In the genomic region with DNA sequence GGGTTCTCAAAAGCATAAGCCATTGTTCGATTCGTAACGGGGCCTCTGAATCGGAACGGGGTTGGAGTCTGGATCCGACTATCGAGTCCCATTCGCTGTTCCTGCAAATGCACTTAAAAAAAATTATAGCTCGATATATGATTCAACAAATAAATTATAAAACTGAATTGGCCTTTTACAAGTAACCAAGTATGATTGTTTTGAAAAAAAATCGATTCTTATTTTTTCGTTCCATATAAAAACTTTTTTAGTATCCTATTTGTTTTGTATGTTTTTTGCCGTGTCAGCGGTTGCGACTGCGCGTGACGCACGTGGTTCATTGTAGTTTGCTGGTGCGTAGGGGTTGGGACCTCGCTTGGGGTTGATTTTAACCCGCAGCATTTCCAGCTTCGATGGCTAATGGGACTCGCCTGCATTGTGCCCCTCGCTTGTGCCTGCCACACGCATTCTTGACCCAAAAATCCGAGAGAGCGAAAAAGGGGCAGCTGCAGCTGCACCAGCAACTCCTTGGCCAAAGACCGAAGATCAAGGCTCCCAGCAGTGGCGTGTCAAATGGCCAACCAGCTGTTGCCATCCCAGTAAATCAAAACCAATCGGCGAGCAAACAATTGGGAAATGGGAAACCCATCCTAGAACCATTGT, we compare ENCODE assay signal across 1 fruit fly cellular context.
A peak's percentile ranks its signal among the peaks of the same experiment; 100 is the strongest.
TF ChIP-seq lines count a peak whose summit lies in the region.

No protein-coding gene starts in this region.

TF ChIP-seq in whole organism, embryonic, 481 proteins besides CTCF, POLR2A, EP300 and RAD21 (continued from another document and continues in another):
- TF ChIP-seq gt (GFP tag; IDR thresholded peaks at IDR 0.05; lab: Robert Waterston, UW), result 0 out of 2 replicates have a peak, but pooled peaks have one; percentile 38
- no peak for TF ChIP-seq Opbp (GFP tag; IDR thresholded peaks at IDR 0.05; lab: Robert Waterston, UW; ENCODE audit: partially characterized antibody)
- no peak for TF ChIP-seq Hr39 (optimal IDR thresholded peaks at IDR 0.05; lab: Kevin White, UChicago)
- TF ChIP-seq CG4282 (GFP tag; optimal IDR thresholded peaks at IDR 0.05; lab: Kevin White, UChicago), result no peak
- peak; percentile 91 for TF ChIP-seq zfh1 (GFP tag; IDR thresholded peaks at IDR 0.05; lab: Robert Waterston, UW)
- no peak for TF ChIP-seq gce (GFP tag; IDR thresholded peaks at IDR 0.05; lab: Robert Waterston, UW)
- peak; percentile 73 for TF ChIP-seq CG10209 (GFP tag; optimal IDR thresholded peaks at IDR 0.05; lab: Kevin White, UChicago)
- TF ChIP-seq vfl (GFP tag; optimal IDR thresholded peaks at IDR 0.05; lab: Kevin White, UChicago), result no peak
- TF ChIP-seq Dek (tag; optimal IDR thresholded peaks at IDR 0.05; lab: Kevin White, UChicago), result no peak
- peak; percentile 49 for TF ChIP-seq CG18599 (GFP tag; optimal IDR thresholded peaks at IDR 0.05; lab: Kevin White, UChicago)
- 0 out of 2 replicates have a peak, but pooled peaks have one; percentile 21 for TF ChIP-seq ssp (GFP tag; IDR thresholded peaks at IDR 0.05; lab: Robert Waterston, UW)
- TF ChIP-seq ap (GFP tag; IDR thresholded peaks at IDR 0.05; lab: Robert Waterston, UW), result no peak
- no peak for TF ChIP-seq insv (GFP tag; optimal IDR thresholded peaks at IDR 0.05; lab: Kevin White, UChicago)
- TF ChIP-seq CG12155 (GFP tag; optimal IDR thresholded peaks at IDR 0.05; lab: Kevin White, UChicago), result peak; percentile 50
- no peak for TF ChIP-seq ro (GFP tag; IDR thresholded peaks at IDR 0.05; lab: Robert Waterston, UW)
- TF ChIP-seq BEAF-32 (GFP tag; optimal IDR thresholded peaks at IDR 0.05; lab: Kevin White, UChicago), result no peak
- peak; percentile 32 for TF ChIP-seq CG2116 (GFP tag; optimal IDR thresholded peaks at IDR 0.05; lab: Kevin White, UChicago)
- peak; percentile 59 for TF ChIP-seq ewg (GFP tag; optimal IDR thresholded peaks at IDR 0.05; lab: Kevin White, UChicago)
- TF ChIP-seq da (GFP tag; optimal IDR thresholded peaks at IDR 0.05; lab: Kevin White, UChicago), result peak; percentile 4
- peak; percentile 55 for TF ChIP-seq lilli (GFP tag; optimal IDR thresholded peaks at IDR 0.05; lab: Kevin White, UChicago)
- TF ChIP-seq CG11093 (GFP tag; IDR thresholded peaks at IDR 0.05; lab: Robert Waterston, UW), result no peak
- no peak for TF ChIP-seq CG7928 (GFP tag; optimal IDR thresholded peaks at IDR 0.05; lab: Kevin White, UChicago)
- TF ChIP-seq Mrtf (GFP tag; IDR thresholded peaks at IDR 0.05; lab: Robert Waterston, UW), result no peak
- TF ChIP-seq Fer2 (tag; optimal IDR thresholded peaks at IDR 0.05; lab: Kevin White, UChicago), result no peak
- TF ChIP-seq D19A (tag; optimal IDR thresholded peaks at IDR 0.05; lab: Kevin White, UChicago), result peak; percentile 77
- TF ChIP-seq zen (tag; optimal IDR thresholded peaks at IDR 0.05; lab: Kevin White, UChicago), result peak; percentile 79
- no peak for TF ChIP-seq YL-1 (GFP tag; optimal IDR thresholded peaks at IDR 0.05; lab: Kevin White, UChicago)
- TF ChIP-seq btn (GFP tag; optimal IDR thresholded peaks at IDR 0.05; lab: Kevin White, UChicago), result peak; percentile 20
- no peak for TF ChIP-seq exex (tag; optimal IDR thresholded peaks at IDR 0.05; lab: Kevin White, UChicago)
- TF ChIP-seq CG14441 (GFP tag; IDR thresholded peaks at IDR 0.05; lab: Robert Waterston, UW), result no peak
- no peak for TF ChIP-seq pita (GFP tag; optimal IDR thresholded peaks at IDR 0.05; lab: Kevin White, UChicago)
- 0 out of 2 replicates have a peak, but pooled peaks have one; percentile 29 for TF ChIP-seq stc (GFP tag; IDR thresholded peaks at IDR 0.05; lab: Robert Waterston, UW)
- TF ChIP-seq CG12769 (tag; optimal IDR thresholded peaks at IDR 0.05; lab: Kevin White, UChicago), result no peak
- TF ChIP-seq Nf-YC (tag; optimal IDR thresholded peaks at IDR 0.05; lab: Kevin White, UChicago), result no peak
- peak; percentile 15 for TF ChIP-seq her (GFP tag; optimal IDR thresholded peaks at IDR 0.05; lab: Kevin White, UChicago)
- TF ChIP-seq Nf-YB (GFP tag; optimal IDR thresholded peaks at IDR 0.05; lab: Kevin White, UChicago), result peak; percentile 63
- no peak for TF ChIP-seq ttk (GFP tag; IDR thresholded peaks at IDR 0.05; lab: Robert Waterston, UW)
- TF ChIP-seq CG33213 (GFP tag; optimal IDR thresholded peaks at IDR 0.05; lab: Kevin White, UChicago), result peak; percentile 51
- no peak for TF ChIP-seq sd (tag; optimal IDR thresholded peaks at IDR 0.05; lab: Kevin White, UChicago)
- TF ChIP-seq CG6272 (GFP tag; IDR thresholded peaks at IDR 0.05; lab: Robert Waterston, UW), result no peak
- TF ChIP-seq lmd (GFP tag; IDR thresholded peaks at IDR 0.05; lab: Robert Waterston, UW), result peak; percentile 52; the same call in 1 of the 2 replicates
- TF ChIP-seq Tbp (GFP tag; optimal IDR thresholded peaks at IDR 0.05; lab: Kevin White, UChicago), result no peak
- no peak for TF ChIP-seq Bgb (GFP tag; IDR thresholded peaks at IDR 0.05; lab: Robert Waterston, UW; ENCODE audit: partially characterized antibody)
- TF ChIP-seq HLHmδ (GFP tag; optimal IDR thresholded peaks at IDR 0.05; lab: Kevin White, UChicago), result peak; percentile 14
- TF ChIP-seq CG1233 (GFP tag; optimal IDR thresholded peaks at IDR 0.05; lab: Kevin White, UChicago), result peak; percentile 82
- TF ChIP-seq CG5953 (GFP tag; IDR thresholded peaks at IDR 0.05; lab: Robert Waterston, UW), result no peak
- TF ChIP-seq tup (GFP tag; optimal IDR thresholded peaks at IDR 0.05; lab: Kevin White, UChicago), result peak; percentile 62
- TF ChIP-seq bbx (GFP tag; IDR thresholded peaks at IDR 0.05; lab: Robert Waterston, UW; ENCODE audit: partially characterized antibody), result no peak
- TF ChIP-seq CG10959 (GFP tag; IDR thresholded peaks at IDR 0.05; lab: Robert Waterston, UW), result peak; percentile 90
- TF ChIP-seq Atf3 (GFP tag; optimal IDR thresholded peaks at IDR 0.05; lab: Kevin White, UChicago), result peak; percentile 23
- peak; percentile 85 for TF ChIP-seq Med (GFP tag; lab: Kevin White, UChicago)
- peak; percentile 91 for TF ChIP-seq pros (GFP tag; optimal IDR thresholded peaks at IDR 0.05; lab: Kevin White, UChicago)
- no peak for TF ChIP-seq CG13894 (tag; optimal IDR thresholded peaks at IDR 0.05; lab: Kevin White, UChicago)
- TF ChIP-seq CG2712 (tag; optimal IDR thresholded peaks at IDR 0.05; lab: Kevin White, UChicago), result peak; percentile 93
- TF ChIP-seq eyg (GFP tag; optimal IDR thresholded peaks at IDR 0.05; lab: Kevin White, UChicago), result no peak
- peak; percentile 11 for TF ChIP-seq mam (GFP tag; optimal IDR thresholded peaks at IDR 0.05; lab: Kevin White, UChicago)
- peak; percentile 85 for TF ChIP-seq CG16815 (GFP tag; optimal IDR thresholded peaks at IDR 0.05; lab: Kevin White, UChicago)
- TF ChIP-seq chif (GFP tag; optimal IDR thresholded peaks at IDR 0.05; lab: Kevin White, UChicago), result peak; percentile 52 to 90
- no peak for TF ChIP-seq CG17568 (GFP tag; optimal IDR thresholded peaks at IDR 0.05; lab: Kevin White, UChicago)
- TF ChIP-seq jing (GFP tag; optimal IDR thresholded peaks at IDR 0.05; lab: Kevin White, UChicago), result peak; percentile 5
- TF ChIP-seq CG10274 (GFP tag; optimal IDR thresholded peaks at IDR 0.05; lab: Kevin White, UChicago), result no peak
- TF ChIP-seq BtbVII (GFP tag; optimal IDR thresholded peaks at IDR 0.05; lab: Kevin White, UChicago), result no peak
- TF ChIP-seq CG31365 (tag; optimal IDR thresholded peaks at IDR 0.05; lab: Kevin White, UChicago), result no peak
- TF ChIP-seq CG10979 (tag; optimal IDR thresholded peaks at IDR 0.05; lab: Kevin White, UChicago), result peak; percentile 91
- peak; percentile 21 for TF ChIP-seq Bdp1 (GFP tag; optimal IDR thresholded peaks at IDR 0.05; lab: Kevin White, UChicago)
- no peak for TF ChIP-seq CG9817 (tag; optimal IDR thresholded peaks at IDR 0.05; lab: Kevin White, UChicago)
- peak; percentile 37 for TF ChIP-seq CHES-1-like (GFP tag; optimal IDR thresholded peaks at IDR 0.05; lab: Kevin White, UChicago)
- peak; percentile 11 for TF ChIP-seq CG18619 (GFP tag; optimal IDR thresholded peaks at IDR 0.05; lab: Kevin White, UChicago)
- TF ChIP-seq CG6854 (GFP tag; optimal IDR thresholded peaks at IDR 0.05; lab: Kevin White, UChicago), result no peak
- peak; percentile 62; the same call in 1 of the 3 replicates for TF ChIP-seq ci (GFP tag; IDR thresholded peaks at IDR 0.05; lab: Robert Waterston, UW)
- peak; percentile 86 for TF ChIP-seq gcm (GFP tag; optimal IDR thresholded peaks at IDR 0.05; lab: Kevin White, UChicago)
- TF ChIP-seq psq (GFP tag; optimal IDR thresholded peaks at IDR 0.05; lab: Kevin White, UChicago), result no peak
- 0 out of 2 replicates have a peak, but pooled peaks have one; percentile 9 for TF ChIP-seq CG10366 (GFP tag; IDR thresholded peaks at IDR 0.05; lab: Robert Waterston, UW)
- no peak for TF ChIP-seq Fer1 (GFP tag; optimal IDR thresholded peaks at IDR 0.05; lab: Kevin White, UChicago)
- peak; percentile 66 for TF ChIP-seq Hsf (GFP tag; optimal IDR thresholded peaks at IDR 0.05; lab: Kevin White, UChicago)
- peak; percentile 81 for TF ChIP-seq CG4424 (GFP tag; optimal IDR thresholded peaks at IDR 0.05; lab: Kevin White, UChicago)
- no peak for TF ChIP-seq CG42726 (GFP tag; IDR thresholded peaks at IDR 0.05; lab: Robert Waterston, UW; ENCODE audit: partially characterized antibody)
- TF ChIP-seq croc (GFP tag; conservative IDR thresholded peaks at IDR 0.05; lab: Robert Waterston, UW), result peak; percentile 57
- TF ChIP-seq CG1792 (GFP tag; optimal IDR thresholded peaks at IDR 0.05; lab: Kevin White, UChicago), result no peak
- peak; percentile 68 for TF ChIP-seq CG9609 (GFP tag; optimal IDR thresholded peaks at IDR 0.05; lab: Kevin White, UChicago)
- TF ChIP-seq NfI (GFP tag; optimal IDR thresholded peaks at IDR 0.05; lab: Kevin White, UChicago), result no peak
- peak; percentile 48; the same call in 1 of the 3 replicates for TF ChIP-seq otp (GFP tag; IDR thresholded peaks at IDR 0.05; lab: Robert Waterston, UW)
- no peak for TF ChIP-seq CG8478 (optimal IDR thresholded peaks at IDR 0.05; lab: Kevin White, UChicago)
- peak; percentile 37 for TF ChIP-seq Dad (GFP tag; optimal IDR thresholded peaks at IDR 0.05; lab: Kevin White, UChicago)
- TF ChIP-seq Sox102F (GFP tag; optimal IDR thresholded peaks at IDR 0.05; lab: Kevin White, UChicago), result peak; percentile 13
- TF ChIP-seq D19B (GFP tag; optimal IDR thresholded peaks at IDR 0.05; lab: Kevin White, UChicago), result no peak
- TF ChIP-seq CG33557 (GFP tag; optimal IDR thresholded peaks at IDR 0.05; lab: Kevin White, UChicago), result peak; percentile 90
- no peak for TF ChIP-seq repo (GFP tag; optimal IDR thresholded peaks at IDR 0.05; lab: Kevin White, UChicago)
- no peak for TF ChIP-seq CG2199 (GFP tag; IDR thresholded peaks at IDR 0.05; lab: Robert Waterston, UW)
- peak; percentile 75 for TF ChIP-seq CG13775 (GFP tag; optimal IDR thresholded peaks at IDR 0.05; lab: Kevin White, UChicago)
- peak; percentile 18; the same call in 1 of the 4 replicates for TF ChIP-seq Gug (GFP tag; IDR thresholded peaks at IDR 0.05; lab: Robert Waterston, UW)
- TF ChIP-seq kni (GFP tag; optimal IDR thresholded peaks at IDR 0.05; lab: Kevin White, UChicago), result peak; percentile 37
- no peak; the same call in 2 of the 3 replicates for TF ChIP-seq CG34422 (GFP tag; IDR thresholded peaks at IDR 0.05; lab: Robert Waterston, UW)
- TF ChIP-seq Optix (GFP tag; IDR thresholded peaks at IDR 0.05; lab: Robert Waterston, UW), result 0 out of 3 replicates have a peak, but pooled peaks have one; percentile 45
- TF ChIP-seq gsb (GFP tag; IDR thresholded peaks at IDR 0.05; lab: Robert Waterston, UW), result no peak
- TF ChIP-seq stwl (tag; optimal IDR thresholded peaks at IDR 0.05; lab: Kevin White, UChicago), result peak; percentile 57
- TF ChIP-seq gfzf (GFP tag; optimal IDR thresholded peaks at IDR 0.05; lab: Kevin White, UChicago), result no peak
- TF ChIP-seq nmo (GFP tag; optimal IDR thresholded peaks at IDR 0.05; lab: Kevin White, UChicago), result peak; percentile 73
- TF ChIP-seq CG17361 (GFP tag; IDR thresholded peaks at IDR 0.05; lab: Robert Waterston, UW), result peak; percentile 75
- peak; percentile 77 for TF ChIP-seq vvl (GFP tag; IDR thresholded peaks at IDR 0.05; lab: Robert Waterston, UW)
- TF ChIP-seq bab2 (GFP tag; optimal IDR thresholded peaks at IDR 0.05; lab: Kevin White, UChicago), result peak; percentile 62
- no peak for TF ChIP-seq CG9437 (GFP tag; optimal IDR thresholded peaks at IDR 0.05; lab: Kevin White, UChicago)
- no peak for TF ChIP-seq wor (GFP tag; IDR thresholded peaks at IDR 0.05; lab: Robert Waterston, UW)
- TF ChIP-seq CG16779 (GFP tag; IDR thresholded peaks at IDR 0.05; lab: Robert Waterston, UW), result no peak
- TF ChIP-seq E2f1 (GFP tag; IDR thresholded peaks at IDR 0.05; lab: Robert Waterston, UW), result peak; percentile 47; the same call in 1 of the 2 replicates
- TF ChIP-seq slou (GFP tag; optimal IDR thresholded peaks at IDR 0.05; lab: Kevin White, UChicago), result no peak
- TF ChIP-seq jigr1 (GFP tag; IDR thresholded peaks at IDR 0.05; lab: Robert Waterston, UW), result no peak
- TF ChIP-seq CG1603 (tag; optimal IDR thresholded peaks at IDR 0.05; lab: Kevin White, UChicago), result peak; percentile 58
- no peak for TF ChIP-seq CG2129 (GFP tag; IDR thresholded peaks at IDR 0.05; lab: Robert Waterston, UW; ENCODE audit: partially characterized antibody)
- TF ChIP-seq CG15696 (tag; optimal IDR thresholded peaks at IDR 0.05; lab: Kevin White, UChicago), result peak; percentile 98
- no peak for TF ChIP-seq h (optimal IDR thresholded peaks at IDR 0.05; lab: Kevin White, UChicago)
- TF ChIP-seq Hr3 (GFP tag; optimal IDR thresholded peaks at IDR 0.05; lab: Kevin White, UChicago), result peak; percentile 37
- TF ChIP-seq Neu2 (GFP tag; optimal IDR thresholded peaks at IDR 0.05; lab: Kevin White, UChicago; ENCODE audit: borderline replicate concordance), result no peak
- no peak for TF ChIP-seq Oaz (GFP tag; IDR thresholded peaks at IDR 0.05; lab: Robert Waterston, UW)
- peak; percentile 51 for TF ChIP-seq nerfin-1 (tag; optimal IDR thresholded peaks at IDR 0.05; lab: Kevin White, UChicago)
- TF ChIP-seq Jarid2 (GFP tag; optimal IDR thresholded peaks at IDR 0.05; lab: Kevin White, UChicago), result no peak
- TF ChIP-seq CG18476 (GFP tag; optimal IDR thresholded peaks at IDR 0.05; lab: Kevin White, UChicago), result peak; percentile 55
- TF ChIP-seq disco-r (GFP tag; optimal IDR thresholded peaks at IDR 0.05; lab: Kevin White, UChicago), result no peak
- TF ChIP-seq inv (GFP tag; IDR thresholded peaks at IDR 0.05; lab: Robert Waterston, UW; ENCODE audit: partially characterized antibody), result no peak
- no peak for TF ChIP-seq Doc3 (GFP tag; IDR thresholded peaks at IDR 0.05; lab: Robert Waterston, UW; ENCODE audit: partially characterized antibody)
- TF ChIP-seq CG8765 (GFP tag; IDR thresholded peaks at IDR 0.05; lab: Robert Waterston, UW), result peak; percentile 87
- peak; percentile 29 for TF ChIP-seq CG15601 (tag; optimal IDR thresholded peaks at IDR 0.05; lab: Kevin White, UChicago)
- TF ChIP-seq pb (GFP tag; optimal IDR thresholded peaks at IDR 0.05; lab: Kevin White, UChicago), result no peak
- peak; percentile 42 for TF ChIP-seq Atf-2 (GFP tag; optimal IDR thresholded peaks at IDR 0.05; lab: Kevin White, UChicago)
- TF ChIP-seq CG9797 (GFP tag; optimal IDR thresholded peaks at IDR 0.05; lab: Kevin White, UChicago), result peak; percentile 8
